Worm (Caenorhabditis elegans) whole organism, midembryonic: ENCODE data around the gene K12H6.10.

Experiments used
- T22C8.4 ChIP-seq: fragments of 200-800 bp; sonication (Bioruptor generic); IDR thresholded peaks from 2 replicates; pipeline ENCODE4 v1.3.6; 2022; ENCODE audit warnings: missing genetic modification characterization, missing compliant biosample characterization
- cog-1 ChIP-seq: sonication (generic microtip); optimal IDR thresholded peaks from 2 replicates; lab custom pipeline; 2016; ENCODE audit warnings: missing genetic modification characterization, missing compliant biosample characterization
- flt-1 ChIP-seq: fragments of 200-800 bp; sonication (Bioruptor generic); IDR thresholded peaks from 2 replicates; pipeline ENCODE4 v1.3.6; 2022; ENCODE audit warnings: missing genetic modification characterization, missing compliant biosample characterization
- klf-2 ChIP-seq: fragments of 200-800 bp; sonication (Bioruptor generic); conservative IDR thresholded peaks from 2 replicates; pipeline ENCODE4 v1.3.6; 2022; ENCODE audit warnings: missing genetic modification reagents, missing genetic modification characterization, missing compliant biosample characterization
- med-1 ChIP-seq: sonication (generic microtip); optimal IDR thresholded peaks from 2 replicates; lab custom pipeline; 2017; ENCODE audit warnings: missing genetic modification characterization, mild to moderate bottlenecking, missing compliant biosample characterization, antibody characterized with exemption, missing genetic modification reagents; ENCODE audit not compliant: insufficient read depth
- ref-1 ChIP-seq: fragments of 200-800 bp; sonication (Bioruptor generic); conservative IDR thresholded peaks from 2 replicates; pipeline ENCODE4 v1.3.6; 2022; ENCODE audit warnings: missing genetic modification reagents, missing genetic modification characterization, missing compliant biosample characterization
- tab-1 ChIP-seq: fragments of 200-800 bp; sonication (Bioruptor generic); IDR thresholded peaks from 2 replicates; pipeline ENCODE4 v1.3.6; 2022; ENCODE audit warnings: missing genetic modification characterization, missing compliant biosample characterization
- ztf-23 ChIP-seq: fragments of 200-800 bp; sonication (Bioruptor generic); IDR thresholded peaks from 2 replicates; pipeline ENCODE4 v1.3.6; 2022; ENCODE audit warnings: missing genetic modification reagents, missing genetic modification characterization, missing compliant biosample characterization
- ztf-29 ChIP-seq: fragments of 200-800 bp; sonication (Bioruptor generic); IDR thresholded peaks from 2 replicates; pipeline ENCODE4 v1.3.6; 2022; ENCODE audit warnings: missing genetic modification reagents, missing genetic modification characterization, missing compliant biosample characterization

Gene K12H6.10

DNA sequence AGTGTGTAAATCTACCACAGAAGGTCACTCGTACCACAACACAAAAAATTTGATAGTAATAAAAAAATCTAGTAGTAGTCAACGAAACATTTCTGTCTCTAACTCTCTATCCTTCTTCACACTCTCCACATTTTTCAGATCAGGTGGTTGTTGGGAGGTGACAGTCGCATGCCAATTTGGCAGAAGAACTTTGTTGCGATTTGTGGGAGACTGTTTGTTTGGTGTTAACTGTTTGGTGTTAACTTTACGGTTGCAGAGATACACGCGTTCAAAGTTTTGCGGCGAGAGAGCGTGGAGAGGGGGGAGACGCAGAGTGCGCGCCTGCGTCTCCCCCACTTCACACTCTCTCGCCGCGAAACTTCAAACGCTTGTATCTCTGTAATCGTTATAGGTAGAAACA is 17.7 kb upstream of the K12H6.10 start:
- TF ChIP-seq ztf-23 (GFP tag; lab: Robert Waterston, UW) (no peak), flt-1 (no peak), ref-1 (GFP tag; lab: Robert Waterston, UW) (no peak), tab-1 (GFP tag; lab: Robert Waterston, UW) (no peak), ztf-29 (GFP tag; lab: Robert Waterston, UW) (no peak), cog-1 (no peak), med-1 (no peak), klf-2 (GFP tag; lab: Robert Waterston, UW) (no peak), T22C8.4 (GFP tag; lab: Robert Waterston, UW) (no peak)

DNA sequence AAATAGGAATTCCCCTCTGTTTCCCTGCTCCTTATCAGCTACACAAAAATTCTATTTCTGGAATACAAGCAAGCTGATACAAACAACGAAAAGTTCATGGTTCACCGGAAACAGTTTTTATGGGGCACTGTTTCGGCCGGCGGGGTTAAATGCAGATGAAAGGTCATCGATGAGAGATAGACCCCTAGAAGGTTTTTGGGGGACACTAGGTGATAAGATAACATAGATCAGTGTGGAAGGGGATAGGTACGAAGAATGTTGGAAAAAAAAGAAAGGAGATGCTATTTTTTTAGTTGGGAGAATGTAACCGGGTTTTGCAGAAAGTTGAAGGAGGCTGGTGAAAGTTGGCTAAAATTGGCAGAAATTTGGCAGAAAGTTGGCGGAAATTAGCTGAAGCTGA is 17.1 kb upstream of the K12H6.10 start:
- TF ChIP-seq ztf-29 (GFP tag; lab: Robert Waterston, UW) (no peak), klf-2 (GFP tag; lab: Robert Waterston, UW) (no peak), ztf-23 (GFP tag; lab: Robert Waterston, UW) (no peak), tab-1 (GFP tag; lab: Robert Waterston, UW) (no peak), ref-1 (GFP tag; lab: Robert Waterston, UW) (no peak)

DNA sequence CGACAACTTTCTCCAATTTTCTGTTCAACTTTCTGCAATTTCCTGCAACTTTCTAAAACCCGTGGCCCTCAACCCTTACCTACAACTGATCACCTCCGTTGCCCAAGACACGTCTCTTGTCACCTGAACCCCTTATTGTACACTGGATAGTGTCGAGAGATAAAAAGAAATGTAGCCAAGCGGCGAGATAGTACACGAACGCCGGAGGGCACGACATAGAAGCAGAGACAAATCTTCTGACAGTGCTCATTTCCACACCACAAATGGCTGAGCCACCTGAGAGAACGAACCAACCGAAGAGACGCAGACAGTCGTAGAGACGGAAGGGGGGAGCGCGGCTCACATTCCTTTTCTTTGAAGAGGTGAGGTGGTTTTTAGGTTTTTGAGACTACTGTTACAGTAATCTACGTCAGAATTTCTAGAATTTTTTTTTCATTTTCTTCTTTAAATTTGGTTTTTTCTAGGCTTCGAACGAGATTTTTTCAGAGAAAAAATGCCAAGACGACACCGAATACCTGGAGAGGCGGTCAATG is 14.9 kb upstream of the K12H6.10 start, which contains the start of gene K12H6.12:
Gene K12H6.12 (plus strand): TSS at position 483 of the 533 bp plus-strand sequence.
- TF ChIP-seq flt-1, result no peak
- TF ChIP-seq ref-1 (GFP tag; lab: Robert Waterston, UW), result no peak
- TF ChIP-seq tab-1 (GFP tag; lab: Robert Waterston, UW), result no peak
- no peak for TF ChIP-seq ztf-23 (GFP tag; lab: Robert Waterston, UW)

DNA sequence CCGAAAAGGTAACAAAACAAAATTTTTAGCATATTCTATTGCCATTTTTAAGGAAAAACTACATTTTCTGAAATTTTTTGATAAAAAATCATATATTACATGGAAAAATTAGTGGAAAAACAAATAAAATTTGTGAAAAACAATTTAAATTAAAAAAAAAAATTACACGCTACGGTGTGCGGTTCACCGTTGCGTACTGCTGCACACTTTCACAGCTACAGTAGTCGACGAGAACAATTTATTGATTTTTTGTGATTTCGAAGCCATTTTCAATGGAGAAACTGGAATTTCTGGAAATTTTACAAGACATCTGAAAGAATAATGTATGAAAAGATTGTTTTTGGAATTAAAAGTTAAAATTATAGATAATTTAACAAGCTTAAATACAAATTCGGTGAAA is 7.7 kb upstream of the K12H6.10 start:
- TF ChIP-seq med-1, result no peak
- TF ChIP-seq tab-1 (GFP tag; lab: Robert Waterston, UW), result no peak
- no peak for TF ChIP-seq klf-2 (GFP tag; lab: Robert Waterston, UW)
- no peak for TF ChIP-seq T22C8.4 (GFP tag; lab: Robert Waterston, UW)
- no peak for TF ChIP-seq ztf-29 (GFP tag; lab: Robert Waterston, UW)
- TF ChIP-seq ref-1 (GFP tag; lab: Robert Waterston, UW), result no peak
- TF ChIP-seq flt-1, result no peak

DNA sequence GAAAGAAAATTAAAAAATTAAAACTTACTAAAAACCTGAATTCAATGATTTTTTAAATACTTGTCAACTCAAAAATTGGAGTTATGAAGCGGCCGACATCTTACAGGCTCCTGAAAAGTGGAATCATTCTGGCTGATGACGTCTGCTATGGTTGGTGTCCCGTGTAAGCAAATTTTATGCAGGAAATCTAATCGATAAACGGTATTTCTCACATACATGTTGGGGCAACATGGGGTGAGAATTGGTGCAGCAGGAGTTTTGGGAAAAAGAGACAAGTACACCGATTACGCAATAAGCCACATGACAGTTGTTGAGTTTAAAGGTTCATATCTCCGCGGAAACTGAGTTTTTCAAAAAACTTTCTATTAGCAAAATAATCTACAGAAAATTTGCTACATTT is 7.2 kb upstream of the K12H6.10 start, which contains the start of gene K12H6.2:
Gene K12H6.2 (minus strand): TSS at position 101 of the 400 bp plus-strand sequence.
- TF ChIP-seq klf-2 (GFP tag; lab: Robert Waterston, UW) (no peak), ref-1 (GFP tag; lab: Robert Waterston, UW) (no peak), ztf-23 (GFP tag; lab: Robert Waterston, UW) (no peak), ztf-29 (GFP tag; lab: Robert Waterston, UW) (no peak), flt-1 (no peak), tab-1 (GFP tag; lab: Robert Waterston, UW) (no peak), cog-1 (no peak), med-1 (no peak), T22C8.4 (GFP tag; lab: Robert Waterston, UW) (no peak)

DNA sequence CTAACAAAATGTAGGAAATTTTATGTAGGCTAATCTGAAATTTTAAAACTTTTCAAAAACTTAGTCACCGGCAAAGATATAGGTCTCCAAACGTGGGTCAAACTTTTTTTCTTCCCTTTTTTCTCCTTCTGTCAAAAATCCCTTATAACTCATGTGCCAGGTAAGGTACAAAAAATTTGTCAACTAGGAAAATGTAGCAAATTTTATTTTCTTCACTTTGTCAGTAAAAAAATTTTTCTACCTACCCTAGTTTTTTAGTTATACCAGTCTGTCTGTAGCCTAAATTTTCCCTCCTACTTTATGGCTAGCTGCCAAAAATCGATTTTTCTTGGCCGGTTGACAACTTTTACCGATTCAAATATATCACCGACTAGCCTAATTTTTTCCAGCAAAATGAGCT is 6.0 kb upstream of the K12H6.10 start, which contains the start of gene set-13:
Gene set-13 (plus strand): TSS at position 301 of the 400 bp plus-strand sequence.
- no peak for TF ChIP-seq T22C8.4 (GFP tag; lab: Robert Waterston, UW)
- no peak for TF ChIP-seq tab-1 (GFP tag; lab: Robert Waterston, UW)
- TF ChIP-seq ztf-29 (GFP tag; lab: Robert Waterston, UW), result no peak
- no peak for TF ChIP-seq flt-1
- TF ChIP-seq ref-1 (GFP tag; lab: Robert Waterston, UW), result no peak
- TF ChIP-seq ztf-23 (GFP tag; lab: Robert Waterston, UW), result no peak
- no peak for TF ChIP-seq cog-1
- TF ChIP-seq med-1, result no peak
- no peak for TF ChIP-seq klf-2 (GFP tag; lab: Robert Waterston, UW)

DNA sequence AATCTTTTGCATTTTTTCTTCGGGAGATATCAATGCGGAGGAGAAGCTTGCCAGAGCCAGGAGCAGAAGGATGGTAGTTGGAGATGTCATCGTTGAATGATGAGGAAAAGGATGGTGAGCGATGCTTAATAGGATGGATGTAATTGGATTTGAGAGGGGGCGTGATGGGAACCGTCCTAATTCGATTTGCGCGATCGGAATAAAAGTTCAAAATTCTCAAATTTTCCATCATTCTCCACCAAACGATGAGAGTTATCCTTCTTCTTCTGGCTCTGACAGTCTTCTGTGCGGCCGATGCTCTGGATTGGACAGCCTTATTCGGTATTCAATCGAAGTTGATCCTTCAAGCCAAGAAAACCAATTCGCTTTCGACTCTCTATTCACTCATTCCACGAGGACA is 1.5 kb downstream of the K12H6.10 start, which contains the start of the genes K12H6.4 and K12H6.9:
Gene K12H6.4 (minus strand): TSS at position 101 of the 400 bp plus-strand sequence.
Gene K12H6.9 (plus strand): TSS at position 236 of the 400 bp plus-strand sequence.
- TF ChIP-seq T22C8.4 (GFP tag; lab: Robert Waterston, UW) (no peak), ztf-29 (GFP tag; lab: Robert Waterston, UW) (no peak)

DNA sequence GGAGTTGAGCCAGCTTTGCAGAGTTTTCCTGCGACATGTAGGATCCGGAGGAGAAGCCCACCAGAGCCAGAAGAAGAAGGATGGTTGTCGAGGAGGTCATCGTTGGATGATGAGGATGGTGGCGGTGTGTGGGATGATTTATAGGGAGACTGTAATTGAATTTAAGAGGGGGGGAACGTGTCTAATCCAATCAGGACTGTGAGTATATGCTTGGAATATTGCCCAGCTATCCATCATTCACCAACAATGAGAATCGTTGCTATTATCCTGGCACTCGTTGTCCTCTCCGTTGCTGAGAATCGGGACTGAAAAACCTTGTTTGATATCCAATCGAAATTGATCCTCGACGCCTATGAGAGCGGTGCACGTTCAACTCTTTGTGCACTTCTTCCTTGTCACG is 3.4 kb downstream of the K12H6.10 start, which contains the start of gene K12H6.5:
Gene K12H6.5 (minus strand): TSS at position 101 of the 400 bp plus-strand sequence.
- TF ChIP-seq T22C8.4 (GFP tag; lab: Robert Waterston, UW) (no peak), tab-1 (GFP tag; lab: Robert Waterston, UW) (no peak), ztf-23 (GFP tag; lab: Robert Waterston, UW) (no peak), klf-2 (GFP tag; lab: Robert Waterston, UW) (no peak), med-1 (no peak), flt-1 (no peak), cog-1 (no peak), ztf-29 (GFP tag; lab: Robert Waterston, UW) (no peak), ref-1 (GFP tag; lab: Robert Waterston, UW) (no peak)

DNA sequence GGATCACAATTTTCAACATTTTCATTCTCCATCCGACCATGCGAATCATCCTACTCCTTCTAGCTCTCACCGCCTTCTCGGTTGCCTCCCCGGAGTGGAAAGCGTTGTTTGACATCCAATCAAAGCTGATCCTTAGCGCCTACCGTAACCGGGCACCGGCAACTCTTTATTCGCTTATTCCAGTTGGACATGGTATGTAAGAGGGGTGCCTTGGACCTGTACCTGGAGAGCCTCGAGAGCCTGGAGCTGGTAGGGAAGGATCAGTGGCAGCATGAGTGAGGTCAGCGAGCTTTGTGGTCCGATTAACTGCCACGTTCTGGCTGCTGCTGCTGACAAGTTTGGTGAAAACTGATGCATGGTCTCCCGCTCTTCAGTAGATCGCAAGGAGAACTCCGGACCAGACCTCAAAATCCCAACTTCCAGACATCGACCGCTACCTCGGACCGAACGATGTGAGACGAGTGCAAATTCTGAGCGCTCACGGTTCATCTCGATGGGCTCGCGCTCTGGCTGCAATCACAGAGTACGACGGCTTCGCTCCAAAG is 5.3 kb downstream of the K12H6.10 start, which contains the start of gene K12H6.8:
Gene K12H6.8 (plus strand): TSS at position 38 of the 545 bp plus-strand sequence.
- TF ChIP-seq ztf-29 (GFP tag; lab: Robert Waterston, UW) (no peak), cog-1 (no peak), klf-2 (GFP tag; lab: Robert Waterston, UW) (no peak)

DNA sequence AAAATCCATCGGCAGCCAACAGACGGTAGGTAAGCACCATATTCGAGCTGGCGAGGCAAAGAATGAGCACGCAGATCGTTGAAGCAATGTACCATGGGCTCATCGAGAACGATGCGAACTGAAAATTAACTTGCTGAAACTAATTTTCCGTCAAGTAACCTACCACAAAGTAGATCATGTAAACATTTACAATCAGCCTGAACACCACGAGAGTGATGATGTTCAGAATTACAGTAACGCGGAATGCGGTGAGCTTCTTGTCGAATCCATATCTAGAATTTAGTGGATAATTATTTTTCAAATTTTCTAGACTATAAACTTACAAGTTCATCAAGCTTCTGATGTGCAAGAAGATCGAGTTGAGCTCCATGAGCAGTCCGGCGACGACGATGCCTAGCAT is 6.8 kb downstream of the K12H6.10 start:
- TF ChIP-seq klf-2 (GFP tag; lab: Robert Waterston, UW) (no peak), ztf-23 (GFP tag; lab: Robert Waterston, UW) (no peak), ref-1 (GFP tag; lab: Robert Waterston, UW) (no peak), med-1 (no peak), T22C8.4 (GFP tag; lab: Robert Waterston, UW) (no peak), cog-1 (no peak), ztf-29 (GFP tag; lab: Robert Waterston, UW) (no peak), flt-1 (no peak), tab-1 (GFP tag; lab: Robert Waterston, UW) (no peak)
